Worm (Caenorhabditis elegans) whole organism, late embryonic: Measurements from ENCODE around the gene sru-2.
A peak's percentile ranks its signal among the peaks of the same experiment; 100 is the strongest.

ENCODE experiments used
- C08G9.2 ChIP-seq: sonication (generic microtip); optimal IDR thresholded peaks from 2 replicates; lab custom pipeline; 2016; ENCODE audit warnings: mild to moderate bottlenecking, missing genetic modification characterization, moderate library complexity, missing compliant biosample characterization
- C38D4.7 ChIP-seq: fragments of 200-800 bp; sonication (Bioruptor generic); optimal IDR thresholded peaks from 2 replicates; lab custom pipeline; 2018; ENCODE audit warnings: mild to moderate bottlenecking, missing genetic modification characterization, moderate library complexity, missing compliant biosample characterization
- F13H6.1 ChIP-seq: sonication (generic microtip); optimal IDR thresholded peaks from 2 replicates; lab custom pipeline; 2016; ENCODE audit warnings: missing genetic modification characterization, missing compliant biosample characterization
- Y22D7AL.16 ChIP-seq: sonication (generic microtip); optimal IDR thresholded peaks from 2 replicates; lab custom pipeline; 2016; ENCODE audit warnings: missing genetic modification characterization, missing compliant biosample characterization
- ama-1 ChIP-seq: fragments of 150-350 bp; optimal IDR thresholded peaks from 2 replicates; lab custom pipeline; 2014
- ceh-14 ChIP-seq: sonication (generic microtip); optimal IDR thresholded peaks from 2 replicates; lab custom pipeline; 2016; ENCODE audit warnings: missing genotype, missing genetic modification characterization, missing compliant biosample characterization
- ceh-18 ChIP-seq: sonication (generic microtip); optimal IDR thresholded peaks from 2 replicates; lab custom pipeline; 2016; ENCODE audit warnings: missing genetic modification characterization, missing compliant biosample characterization
- ceh-30 ChIP-seq: fragments of 150-350 bp; optimal IDR thresholded peaks from 2 replicates; lab custom pipeline; 2014; ENCODE audit warnings: missing biosample characterization, missing genetic modification characterization
- ceh-31 ChIP-seq: sonication (generic microtip); optimal IDR thresholded peaks from 2 replicates; lab custom pipeline; 2016; ENCODE audit warnings: missing genetic modification characterization, missing compliant biosample characterization
- ceh-34 ChIP-seq: sonication (generic microtip); optimal IDR thresholded peaks from 2 replicates; lab custom pipeline; 2016; ENCODE audit warnings: mild to moderate bottlenecking, missing genetic modification characterization, missing compliant biosample characterization
- ceh-48 ChIP-seq: sonication (generic microtip); optimal IDR thresholded peaks from 2 replicates; lab custom pipeline; 2016; ENCODE audit warnings: missing genetic modification characterization, inconsistent platforms, missing compliant biosample characterization
- ceh-9 ChIP-seq: sonication (generic microtip); optimal IDR thresholded peaks from 2 replicates; lab custom pipeline; 2016; ENCODE audit warnings: mild to moderate bottlenecking, missing genetic modification characterization, inconsistent platforms, missing compliant biosample characterization
- che-1 ChIP-seq: sonication (generic microtip); optimal IDR thresholded peaks from 2 replicates; lab custom pipeline; 2016; ENCODE audit warnings: mild to moderate bottlenecking, missing genetic modification characterization, missing compliant biosample characterization
- dmd-4 ChIP-seq: sonication (generic microtip); optimal IDR thresholded peaks from 2 replicates; lab custom pipeline; 2016; ENCODE audit warnings: borderline replicate concordance, missing genetic modification characterization, missing compliant biosample characterization
- dve-1 ChIP-seq: sonication (generic microtip); optimal IDR thresholded peaks from 2 replicates; lab custom pipeline; 2017; ENCODE audit warnings: antibody characterized with exemption, mild to moderate bottlenecking, missing genetic modification characterization, missing compliant biosample characterization
- elt-2 ChIP-seq: sonication (generic microtip); optimal IDR thresholded peaks from 2 replicates; lab custom pipeline; 2016; ENCODE audit warnings: missing genetic modification reagents, missing genetic modification characterization, missing compliant biosample characterization
- elt-4 ChIP-seq: sonication (generic microtip); optimal IDR thresholded peaks from 2 replicates; lab custom pipeline; 2016; ENCODE audit warnings: missing genetic modification characterization, missing compliant biosample characterization
- fkh-10 ChIP-seq: fragments of 150-350 bp; optimal IDR thresholded peaks from 2 replicates; lab custom pipeline; 2014; ENCODE audit warnings: missing biosample characterization, missing genetic modification reagents, missing genetic modification characterization
- hlh-8 ChIP-seq: sonication (generic microtip); optimal IDR thresholded peaks from 2 replicates; lab custom pipeline; 2016; ENCODE audit warnings: missing genotype, missing genetic modification characterization, missing compliant biosample characterization
- mec-3 ChIP-seq: sonication (generic microtip); optimal IDR thresholded peaks from 2 replicates; lab custom pipeline; 2016; ENCODE audit warnings: borderline replicate concordance, missing genetic modification characterization, missing compliant biosample characterization
- nfya-1 ChIP-seq: sonication (generic microtip); optimal IDR thresholded peaks from 2 replicates; lab custom pipeline; 2017; ENCODE audit warnings: missing genetic modification characterization, mild to moderate bottlenecking, missing compliant biosample characterization, antibody characterized with exemption, moderate library complexity
- nhr-11 ChIP-seq: fragments of 150-350 bp; optimal IDR thresholded peaks from 2 replicates; lab custom pipeline; 2014; ENCODE audit warnings: missing biosample characterization, missing genetic modification characterization
- nhr-232 ChIP-seq: sonication (generic microtip); optimal IDR thresholded peaks from 2 replicates; lab custom pipeline; 2016; ENCODE audit warnings: missing genetic modification characterization, missing compliant biosample characterization
- odd-2 ChIP-seq: sonication (generic microtip); optimal IDR thresholded peaks from 2 replicates; lab custom pipeline; 2017; ENCODE audit warnings: antibody characterized with exemption, mild to moderate bottlenecking, missing genetic modification characterization, missing compliant biosample characterization
- pag-3 ChIP-seq: sonication (generic microtip); optimal IDR thresholded peaks from 2 replicates; lab custom pipeline; 2016; ENCODE audit warnings: missing compliant biosample characterization, missing genetic modification characterization, borderline replicate concordance
- pat-9 ChIP-seq: fragments of 200-800 bp; sonication (Bioruptor generic); optimal IDR thresholded peaks from 2 replicates; lab custom pipeline; 2018; ENCODE audit warnings: mild to moderate bottlenecking, missing genetic modification characterization, moderate library complexity, missing compliant biosample characterization
- pax-1 ChIP-seq: fragments of 150-350 bp; optimal IDR thresholded peaks from 2 replicates; lab custom pipeline; 2014; ENCODE audit warnings: missing biosample characterization, missing genetic modification characterization
- pha-2 ChIP-seq: sonication (generic microtip); optimal IDR thresholded peaks from 2 replicates; lab custom pipeline; 2017; ENCODE audit warnings: mild to moderate bottlenecking, missing genetic modification characterization, missing compliant biosample characterization
- pros-1 ChIP-seq: fragments of 150-350 bp; optimal IDR thresholded peaks from 2 replicates; lab custom pipeline; 2014; ENCODE audit warnings: missing biosample characterization, missing genetic modification reagents, missing genetic modification characterization
- ref-2 ChIP-seq: sonication (generic microtip); optimal IDR thresholded peaks from 2 replicates; lab custom pipeline; 2016; ENCODE audit warnings: missing genetic modification characterization, missing compliant biosample characterization
- sdc-2 ChIP-seq: sonication (generic microtip); optimal IDR thresholded peaks from 2 replicates; lab custom pipeline; 2016; ENCODE audit warnings: missing genotype, missing genetic modification characterization, missing compliant biosample characterization
- sox-2 ChIP-seq: fragments of 200-800 bp; sonication (Bioruptor generic); IDR thresholded peaks from 2 replicates; pipeline ENCODE4 v1.3.6; 2022; ENCODE audit warnings: missing genetic modification reagents, missing genetic modification characterization, missing compliant biosample characterization
- sox-4 ChIP-seq: sonication (generic microtip); optimal IDR thresholded peaks from 2 replicates; lab custom pipeline; 2017; ENCODE audit warnings: mild to moderate bottlenecking, missing genetic modification characterization, inconsistent platforms, missing compliant biosample characterization
- syd-9 ChIP-seq: sonication (generic microtip); optimal IDR thresholded peaks from 2 replicates; lab custom pipeline; 2016; ENCODE audit warnings: mild to moderate bottlenecking, missing genetic modification characterization, moderate library complexity, missing compliant biosample characterization
- tbx-7 ChIP-seq: sonication (generic microtip); optimal IDR thresholded peaks from 2 replicates; lab custom pipeline; 2016; ENCODE audit warnings: missing genotype, missing genetic modification characterization, missing compliant biosample characterization
- unc-3 ChIP-seq, 2 experiments: fragments of 200-800 bp in 1 of 2; sonication (Bioruptor generic) in 1 of 2; sonication (generic microtip) in 1 of 2; conservative IDR thresholded peaks in 1 of 2; optimal IDR thresholded peaks in 1 of 2; 2 replicates each; pipeline versions ENCODE4 v1.3.6 to Lab custom; 2016 to 2022; ENCODE audit warnings: missing compliant biosample characterization in 2 of 2, missing genetic modification characterization in 2 of 2, missing genetic modification reagents in 1 of 2
- unc-42 ChIP-seq: sonication (generic microtip); optimal IDR thresholded peaks from 2 replicates; lab custom pipeline; 2016; ENCODE audit warnings: missing genotype, missing genetic modification characterization, missing compliant biosample characterization
- unc-55 ChIP-seq: sonication (generic microtip); optimal IDR thresholded peaks from 2 replicates; lab custom pipeline; 2017; ENCODE audit warnings: missing biosample characterization, missing genetic modification reagents, missing genetic modification characterization
- unc-86 ChIP-seq: sonication (generic microtip); optimal IDR thresholded peaks from 2 replicates; lab custom pipeline; 2016; ENCODE audit warnings: missing genetic modification characterization, missing compliant biosample characterization
- ztf-16 ChIP-seq: sonication (generic microtip); optimal IDR thresholded peaks from 2 replicates; lab custom pipeline; 2017; ENCODE audit warnings: missing genetic modification characterization, missing compliant biosample characterization

sru-2 gene

ce11 chrIV:9510439-9510838 is 24.4 kb downstream of the sru-2 start, which contains the start of gene C33A12.4:
Gene C33A12.4 (minus strand): TSS chrIV:9510569.
- TF ChIP-seq ref-2 (tag; lab: Kevin White, UChicago) (no peak), ceh-34 (tag; lab: Kevin White, UChicago) (no peak), elt-4 (tag; lab: Kevin White, UChicago) (no peak), pha-2 (no peak), pros-1 (tag; lab: Kevin White, UChicago) (no peak), pax-1 (tag; lab: Kevin White, UChicago) (no peak)

ce11 chrIV:9511221-9511638 is 25.2 kb downstream of the sru-2 start:
- TF ChIP-seq C08G9.2 (no peak), nfya-1 (tag; lab: Kevin White, UChicago) (peak; percentile 69), ceh-48 (tag; lab: Kevin White, UChicago) (peak; percentile 1), unc-42 (peak; percentile 67), ceh-31 (peak; percentile 31), Y22D7AL.16 (tag; lab: Kevin White, UChicago) (no peak), unc-55 (peak; percentile 27), sdc-2 (tag; lab: Kevin White, UChicago) (peak; percentile 7), dmd-4 (tag; lab: Kevin White, UChicago) (no peak), mec-3 (tag; lab: Kevin White, UChicago) (no peak), pros-1 (tag; lab: Kevin White, UChicago) (peak; percentile 77), ama-1 (lab: Kevin White, UChicago) (peak; percentile 67)

- TF ChIP-seq odd-2 (tag; lab: Kevin White, UChicago) (no peak), F13H6.1 (tag; lab: Kevin White, UChicago) (no peak), nhr-11 (tag; lab: Kevin White, UChicago) (no peak), dve-1 (no peak), pax-1 (tag; lab: Kevin White, UChicago) (no peak), pat-9 (tag; lab: Kevin White, UChicago) (no peak), elt-2 (tag; lab: Kevin White, UChicago) (no peak), syd-9 (no peak), tbx-7 (tag; lab: Kevin White, UChicago) (no peak), pag-3 (tag; lab: Kevin White, UChicago) (no peak), dmd-4 (tag; lab: Kevin White, UChicago) (no peak), che-1 (tag; lab: Kevin White, UChicago) (no peak), ceh-14 (tag; lab: Kevin White, UChicago) (no peak), fkh-10 (GFP tag; lab: Kevin White, UChicago) (no peak), unc-86 (tag; lab: Kevin White, UChicago) (no peak), ceh-18 (tag; lab: Kevin White, UChicago) (no peak), hlh-8 (tag; lab: Kevin White, UChicago) (no peak), unc-3 (GFP tag; conservative IDR thresholded peaks at IDR 0.05; lab: Robert Waterston, UW) (no peak), unc-3 (tag; optimal IDR thresholded peaks at IDR 0.05; lab: Kevin White, UChicago) (no peak), C38D4.7 (GFP tag; lab: Kevin White, UChicago) (no peak)
- TF ChIP-seq, all 69 proteins: peak for 0
Observed at ce11 chrIV:9511640-9512039, 25.6 kb downstream of the sru-2 start.

- no peak for TF ChIP-seq sox-2 (GFP tag; lab: Robert Waterston, UW)
- TF ChIP-seq unc-42: no peak
- no peak for TF ChIP-seq ztf-16 (tag; lab: Kevin White, UChicago)
- no peak for TF ChIP-seq elt-2 (tag; lab: Kevin White, UChicago)
- TF ChIP-seq ceh-9: no peak
- no peak for TF ChIP-seq ama-1 (lab: Kevin White, UChicago)
- TF ChIP-seq nhr-232 (tag; lab: Kevin White, UChicago): no peak
- no peak for TF ChIP-seq sox-4 (tag; lab: Kevin White, UChicago)
- no peak for TF ChIP-seq ceh-14 (tag; lab: Kevin White, UChicago)
- TF ChIP-seq dve-1: no peak
- no peak for TF ChIP-seq odd-2 (tag; lab: Kevin White, UChicago)
- no peak for TF ChIP-seq pha-2
- TF ChIP-seq ceh-30: no peak
- no peak for TF ChIP-seq C38D4.7 (GFP tag; lab: Kevin White, UChicago)
- TF ChIP-seq C08G9.2: no peak
- no peak for TF ChIP-seq tbx-7 (tag; lab: Kevin White, UChicago)
- TF ChIP-seq, all 69 proteins: peak for 0
Observed at ce11 chrIV:9512836-9513235, 26.8 kb downstream of the sru-2 start, which contains the start of gene C33A12.3. Gene C33A12.3 (minus strand): TSS chrIV:9513002.
